Worm (Caenorhabditis elegans): ENCODE measurements around the gene fipr-8.
A peak's percentile ranks its signal among the peaks of the same experiment; 100 is the strongest.

fipr-8 gene

ce11 chrV:10270214-10270613 is 30.5 kb upstream of the fipr-8 start, which contains the start of gene ric-4:
TSS of gene ric-4 (minus strand) at chrV:10270314.
- no peak for TF ChIP-seq ceh-45 (GFP tag; IDR thresholded peaks at IDR 0.05)
- TF ChIP-seq hlh-15 (tag; optimal IDR thresholded peaks at IDR 0.05) = no peak
- no peak for TF ChIP-seq unc-3 (GFP tag; conservative IDR thresholded peaks at IDR 0.05)
- TF ChIP-seq unc-3 (tag; optimal IDR thresholded peaks at IDR 0.05) = no peak
- no peak for TF ChIP-seq pqm-1 (tag; optimal IDR thresholded peaks at IDR 0.05)
- no peak for TF ChIP-seq npax-4 (tag; optimal IDR thresholded peaks at IDR 0.05)
- TF ChIP-seq lim-6 (tag; optimal IDR thresholded peaks at IDR 0.05) = no peak
- no peak for TF ChIP-seq dmd-4 (tag; optimal IDR thresholded peaks at IDR 0.05; ENCODE audit: borderline replicate concordance)
- TF ChIP-seq rnt-1 (tag; optimal IDR thresholded peaks at IDR 0.05) = no peak
- TF ChIP-seq che-1 (tag; optimal IDR thresholded peaks at IDR 0.05) = no peak
- no peak for TF ChIP-seq ceh-24 (tag; optimal IDR thresholded peaks at IDR 0.05)
- no peak for TF ChIP-seq hlh-13 (GFP tag; optimal IDR thresholded peaks at IDR 0.05)
- TF ChIP-seq odd-2 (tag; optimal IDR thresholded peaks at IDR 0.05) = no peak
- no peak for TF ChIP-seq tbx-2 (tag; optimal IDR thresholded peaks at IDR 0.05)
- no peak for TF ChIP-seq ztf-16 (tag; optimal IDR thresholded peaks at IDR 0.05)
- TF ChIP-seq hlh-8 (tag; optimal IDR thresholded peaks at IDR 0.05) = no peak
- TF ChIP-seq ref-2 (tag; optimal IDR thresholded peaks at IDR 0.05) = no peak
- no peak for TF ChIP-seq fkh-10 (GFP tag; optimal IDR thresholded peaks at IDR 0.05)

- no peak for TF ChIP-seq K02D7.2 (tag; optimal IDR thresholded peaks at IDR 0.05)
- TF ChIP-seq unc-42 (tag; optimal IDR thresholded peaks at IDR 0.05) = peak; percentile 73
Measured at ce11 chrV:10266050-10266449, 26.3 kb upstream of the fipr-8 start.

- TF ChIP-seq unc-42 (tag; optimal IDR thresholded peaks at IDR 0.05) (peak; percentile 66), ceh-19 (GFP tag; optimal IDR thresholded peaks at IDR 0.05) (peak; percentile 31), lin-11 (tag; optimal IDR thresholded peaks at IDR 0.05) (no peak), sdc-2 (tag; optimal IDR thresholded peaks at IDR 0.05) (no peak)
Measured at ce11 chrV:10265019-10265418, 25.3 kb upstream of the fipr-8 start.

ce11 chrV:10260460-10260859 is 20.7 kb upstream of the fipr-8 start, which contains the start of gene sri-18:
TSS of gene sri-18 (minus strand) at chrV:10260560.
- TF ChIP-seq hlh-6 (tag; optimal IDR thresholded peaks at IDR 0.05) (no peak), sox-2 (GFP tag; IDR thresholded peaks at IDR 0.05) (no peak), mec-3 (tag; optimal IDR thresholded peaks at IDR 0.05; ENCODE audit: borderline replicate concordance) (no peak)

- no peak for TF ChIP-seq ceh-34 (tag; optimal IDR thresholded peaks at IDR 0.05)
- TF ChIP-seq elt-2 (tag; optimal IDR thresholded peaks at IDR 0.05) = peak; percentile 62
- no peak for TF ChIP-seq unc-42 (tag; optimal IDR thresholded peaks at IDR 0.05)
- TF ChIP-seq lin-11 (tag; optimal IDR thresholded peaks at IDR 0.05) = no peak
- no peak for TF ChIP-seq mec-3 (tag; optimal IDR thresholded peaks at IDR 0.05; ENCODE audit: borderline replicate concordance)
Measured at ce11 chrV:10256050-10256449, 16.3 kb upstream of the fipr-8 start, which contains the start of gene nhr-232. TSS of gene nhr-232 (plus strand) at chrV:10256170.

- no peak for TF ChIP-seq elt-4 (tag; optimal IDR thresholded peaks at IDR 0.05)
- no peak for TF ChIP-seq K02D7.2 (tag; optimal IDR thresholded peaks at IDR 0.05)
- no peak for TF ChIP-seq hlh-13 (GFP tag; optimal IDR thresholded peaks at IDR 0.05)
- no peak for TF ChIP-seq hlh-15 (tag; optimal IDR thresholded peaks at IDR 0.05)
- TF ChIP-seq ceh-31 (tag; optimal IDR thresholded peaks at IDR 0.05) = no peak
- TF ChIP-seq ceh-34 (tag; optimal IDR thresholded peaks at IDR 0.05) = no peak
- no peak for TF ChIP-seq T23F11.4 (GFP tag; optimal IDR thresholded peaks at IDR 0.05)
- TF ChIP-seq pax-1 (tag; optimal IDR thresholded peaks at IDR 0.05) = no peak
- TF ChIP-seq fax-1 (tag; optimal IDR thresholded peaks at IDR 0.05) = no peak
- no peak for TF ChIP-seq F13H6.1 (tag; optimal IDR thresholded peaks at IDR 0.05)
- no peak for TF ChIP-seq ceh-9 (tag; optimal IDR thresholded peaks at IDR 0.05)
- TF ChIP-seq pag-3 (tag; optimal IDR thresholded peaks at IDR 0.05; ENCODE audit: borderline replicate concordance) = no peak
- TF ChIP-seq npax-4 (tag; optimal IDR thresholded peaks at IDR 0.05) = no peak
- no peak for TF ChIP-seq pqm-1 (tag; optimal IDR thresholded peaks at IDR 0.05)
- TF ChIP-seq ceh-30 (tag; optimal IDR thresholded peaks at IDR 0.05) = no peak
- TF ChIP-seq ahr-1 (tag; optimal IDR thresholded peaks at IDR 0.05) = no peak
- no peak for TF ChIP-seq odd-2 (tag; optimal IDR thresholded peaks at IDR 0.05)
- no peak for TF ChIP-seq ceh-24 (tag; optimal IDR thresholded peaks at IDR 0.05)
Measured at ce11 chrV:10255005-10255472, 15.3 kb upstream of the fipr-8 start, which contains the start of gene rop-1. TSS of gene rop-1 (minus strand) at chrV:10255055.
